Worm (Caenorhabditis elegans): ENCODE data around the gene T16H12.13.

- no peak for TF ChIP-seq dpl-1 (GFP tag; optimal IDR thresholded peaks at IDR 0.05)
- no peak for TF ChIP-seq snpc-4 (GFP tag; optimal IDR thresholded peaks at IDR 0.05)
- no peak for TF ChIP-seq snpc-4 (tag; optimal IDR thresholded peaks at IDR 0.05)
- TF ChIP-seq sdz-38 (tag; optimal IDR thresholded peaks at IDR 0.05): no peak
- no peak for TF ChIP-seq unc-62 (GFP tag; optimal IDR thresholded peaks at IDR 0.05)
- TF ChIP-seq unc-130 (GFP tag; optimal IDR thresholded peaks at IDR 0.05): no peak
- TF ChIP-seq cebp-2 (GFP tag; IDR thresholded peaks at IDR 0.05): no peak
These were observed 371 bp downstream of the T16H12.13 start for ce11 chrIII:10085574-10085973.

Data from whole organism, young adult.